Worm (Caenorhabditis elegans) whole organism, L1 larva: ENCODE data around the gene epc-1.

Source experiments
- C04F5.9 ChIP-seq: sonication (generic microtip); optimal IDR thresholded peaks from 2 replicates; lab custom pipeline; 2016; ENCODE audit warnings: missing genetic modification characterization, missing compliant biosample characterization
- C16A3.4 ChIP-seq: fragments of 150-350 bp; optimal IDR thresholded peaks from 2 replicates; lab custom pipeline; 2014; ENCODE audit warnings: missing biosample characterization, missing genetic modification characterization
- C34B4.2 ChIP-seq: sonication (generic microtip); optimal IDR thresholded peaks from 2 replicates; lab custom pipeline; 2017; ENCODE audit warnings: mild to moderate bottlenecking, missing genetic modification characterization, missing compliant biosample characterization
- F16B12.6 ChIP-seq: fragments of 150-350 bp; optimal IDR thresholded peaks from 2 replicates; lab custom pipeline; 2014; ENCODE audit warnings: missing biosample characterization, missing genetic modification characterization
- Y116A8C.19 ChIP-seq: sonication (generic microtip); optimal IDR thresholded peaks from 2 replicates; lab custom pipeline; 2016; ENCODE audit warnings: missing compliant biosample characterization, missing genetic modification characterization, borderline replicate concordance
- aha-1 ChIP-seq: fragments of 150-350 bp; optimal IDR thresholded peaks from 2 replicates; lab custom pipeline; 2014; ENCODE audit warnings: missing biosample characterization, missing genetic modification characterization
- alr-1 ChIP-seq: fragments of 200-800 bp; sonication (Bioruptor generic); optimal IDR thresholded peaks from 2 replicates; lab custom pipeline; 2018; ENCODE audit warnings: borderline replicate concordance, mild to moderate bottlenecking, missing genetic modification characterization, missing compliant biosample characterization
- ama-1 ChIP-seq: fragments of 150-350 bp; optimal IDR thresholded peaks from 2 replicates; lab custom pipeline; 2014
- ceh-63 ChIP-seq: fragments of 200-800 bp; sonication (Bioruptor generic); optimal IDR thresholded peaks from 2 replicates; lab custom pipeline; 2018; ENCODE audit warnings: mild to moderate bottlenecking, missing genetic modification characterization, missing compliant biosample characterization
- ceh-8 ChIP-seq: fragments of 200-800 bp; sonication (Bioruptor generic); optimal IDR thresholded peaks from 2 replicates; lab custom pipeline; 2018; ENCODE audit warnings: mild to moderate bottlenecking, missing genetic modification characterization, moderate library complexity, missing compliant biosample characterization
- ceh-88 ChIP-seq: fragments of 200-800 bp; sonication (Bioruptor generic); IDR thresholded peaks from 2 replicates; pipeline ENCODE4 v1.3.6; 2022; ENCODE audit warnings: missing genetic modification characterization, missing compliant biosample characterization
- ceh-90 ChIP-seq: sonication (generic microtip); optimal IDR thresholded peaks from 2 replicates; lab custom pipeline; 2016; ENCODE audit warnings: missing genetic modification characterization, missing compliant biosample characterization
- ces-1 ChIP-seq: fragments of 150-350 bp; optimal IDR thresholded peaks from 2 replicates; lab custom pipeline; 2014; ENCODE audit warnings: missing biosample characterization, missing genetic modification reagents, missing genetic modification characterization
- dpl-1 ChIP-seq, 3 experiments: fragments of 150-350 bp in 2 of 3; sonication (generic microtip) in 1 of 3; optimal IDR thresholded peaks; 2 replicates each; lab custom pipeline; 2014 to 2017; ENCODE audit warnings: missing biosample characterization in 3 of 3, missing genetic modification characterization in 3 of 3, missing genetic modification reagents in 3 of 3
- dsc-1 ChIP-seq: sonication (generic microtip); optimal IDR thresholded peaks from 2 replicates; lab custom pipeline; 2016; ENCODE audit warnings: mild to moderate bottlenecking, missing genetic modification characterization, missing compliant biosample characterization
- efl-1 ChIP-seq, 4 experiments: fragments of 150-350 bp; optimal IDR thresholded peaks in 3 of 4; peaks in 1 of 4; 1 replicate in 1 of 4; 2 replicates in 3 of 4; lab custom pipeline; 2014; ENCODE audit warnings: missing biosample characterization in 2 of 4, missing genetic modification characterization in 2 of 4, missing genetic modification reagents in 2 of 4
- egl-13 ChIP-seq: sonication (generic microtip); optimal IDR thresholded peaks from 2 replicates; lab custom pipeline; 2016; ENCODE audit warnings: missing genotype, missing genetic modification reagents, missing genetic modification characterization, missing compliant biosample characterization
- elt-3 ChIP-seq, 6 experiments: fragments of 150-350 bp in 1 of 6; sonication (generic microtip); optimal IDR thresholded peaks; 2 replicates each; lab custom pipeline; 2017 to 2018; ENCODE audit warnings: missing biosample characterization in 6 of 6, missing genetic modification characterization in 6 of 6, inconsistent platforms in 1 of 6
- fkh-10 ChIP-seq: sonication (generic microtip); optimal IDR thresholded peaks from 2 replicates; lab custom pipeline; 2017; ENCODE audit warnings: missing biosample characterization, missing genetic modification reagents, missing genetic modification characterization
- fkh-4 ChIP-seq: sonication (generic microtip); optimal IDR thresholded peaks from 2 replicates; lab custom pipeline; 2016; ENCODE audit warnings: missing compliant biosample characterization, missing genetic modification characterization, borderline replicate concordance
- grh-1 ChIP-seq: fragments of 200-800 bp; sonication (Bioruptor generic); IDR thresholded peaks from 2 replicates; pipeline ENCODE4 v1.3.6; 2022; ENCODE audit warnings: missing genetic modification reagents, missing genetic modification characterization, missing compliant biosample characterization
- irx-1 ChIP-seq: sonication (generic microtip); optimal IDR thresholded peaks from 2 replicates; lab custom pipeline; 2016; ENCODE audit warnings: missing genetic modification characterization, missing compliant biosample characterization
- isw-1 ChIP-seq: fragments of 200-800 bp; sonication (Bioruptor generic); IDR thresholded peaks from 2 replicates; pipeline ENCODE4 v1.3.6; 2022; ENCODE audit warnings: missing genetic modification characterization, missing compliant biosample characterization
- lin-14 ChIP-seq: fragments of 200-800 bp; sonication (Bioruptor generic); optimal IDR thresholded peaks from 2 replicates; lab custom pipeline; 2018; ENCODE audit warnings: mild to moderate bottlenecking, missing genetic modification characterization, moderate library complexity, missing compliant biosample characterization
- lin-15B ChIP-seq: fragments of 150-350 bp; sonication (generic microtip); optimal IDR thresholded peaks from 3 replicates; lab custom pipeline; 2014; ENCODE audit warnings: missing biosample characterization, missing genetic modification characterization
- lin-35 ChIP-seq, 2 experiments: fragments of 150-350 bp; optimal IDR thresholded peaks; 2 replicates each; lab custom pipeline; 2014; ENCODE audit warnings: missing biosample characterization in 2 of 2, missing genetic modification characterization in 2 of 2, missing genetic modification reagents in 2 of 2
- lsy-2 ChIP-seq, 2 experiments: fragments of 150-350 bp; optimal IDR thresholded peaks; 2 replicates each; lab custom pipeline; 2014; ENCODE audit warnings: missing biosample characterization in 2 of 2, missing genetic modification characterization in 2 of 2
- mab-9 ChIP-seq: fragments of 200-800 bp; sonication (Bioruptor generic); IDR thresholded peaks from 2 replicates; pipeline ENCODE4 v1.3.6; 2022; ENCODE audit warnings: missing genetic modification reagents, missing genetic modification characterization, missing compliant biosample characterization
- mdl-1 ChIP-seq, 2 experiments: fragments of 150-350 bp; optimal IDR thresholded peaks; 2 replicates each; lab custom pipeline; 2014 to 2017; ENCODE audit warnings: missing biosample characterization in 2 of 2, missing genetic modification characterization in 2 of 2, inconsistent platforms in 1 of 2
- mep-1 ChIP-seq: fragments of 150-350 bp; optimal IDR thresholded peaks from 2 replicates; lab custom pipeline; 2014; ENCODE audit warnings: missing biosample characterization, missing genetic modification characterization
- nhr-11 ChIP-seq: fragments of 150-350 bp; optimal IDR thresholded peaks from 2 replicates; lab custom pipeline; 2014; ENCODE audit warnings: missing biosample characterization, missing genetic modification characterization
- nhr-20 ChIP-seq: sonication (generic microtip); optimal IDR thresholded peaks from 2 replicates; lab custom pipeline; 2016; ENCODE audit warnings: mild to moderate bottlenecking, missing genetic modification characterization, missing compliant biosample characterization
- nhr-237 ChIP-seq: fragments of 150-350 bp; optimal IDR thresholded peaks from 2 replicates; lab custom pipeline; 2014; ENCODE audit warnings: missing biosample characterization, missing genetic modification characterization
- nhr-71 ChIP-seq: sonication (generic microtip); optimal IDR thresholded peaks from 2 replicates; lab custom pipeline; 2016; ENCODE audit warnings: mild to moderate bottlenecking, missing genetic modification characterization, moderate library complexity, missing compliant biosample characterization
- nhr-76 ChIP-seq: sonication (generic microtip); optimal IDR thresholded peaks from 2 replicates; lab custom pipeline; 2017; ENCODE audit warnings: missing biosample characterization, missing genetic modification characterization
- nhr-77 ChIP-seq: fragments of 150-350 bp; optimal IDR thresholded peaks from 2 replicates; lab custom pipeline; 2014; ENCODE audit warnings: missing biosample characterization, missing genetic modification characterization
- nhr-84 ChIP-seq: sonication (generic microtip); optimal IDR thresholded peaks from 2 replicates; lab custom pipeline; 2017; ENCODE audit warnings: missing biosample characterization, missing genetic modification characterization
- nhr-85 ChIP-seq: sonication (generic microtip); peaks from one replicate; lab custom pipeline; 2016; ENCODE audit warnings: missing genetic modification characterization, inconsistent platforms, missing compliant biosample characterization
- pax-3 ChIP-seq: fragments of 200-800 bp; sonication (Bioruptor generic); optimal IDR thresholded peaks from 2 replicates; lab custom pipeline; 2018; ENCODE audit warnings: mild to moderate bottlenecking, missing genetic modification characterization, moderate library complexity, missing compliant biosample characterization
- pqm-1 ChIP-seq: sonication (generic microtip); optimal IDR thresholded peaks from 3 replicates; lab custom pipeline; 2017; ENCODE audit warnings: missing biosample characterization, missing genetic modification characterization
- rnt-1 ChIP-seq: sonication (generic microtip); optimal IDR thresholded peaks from 2 replicates; lab custom pipeline; 2016; ENCODE audit warnings: mild to moderate bottlenecking, missing genetic modification characterization, moderate library complexity, missing compliant biosample characterization
- sptf-1 ChIP-seq: fragments of 150-350 bp; optimal IDR thresholded peaks from 2 replicates; lab custom pipeline; 2014; ENCODE audit warnings: missing biosample characterization, missing genetic modification characterization
- sup-37 ChIP-seq: fragments of 200-800 bp; sonication (Bioruptor generic); optimal IDR thresholded peaks from 2 replicates; lab custom pipeline; 2018; ENCODE audit warnings: mild to moderate bottlenecking, missing genetic modification characterization, missing compliant biosample characterization
- tlp-1 ChIP-seq: fragments of 150-350 bp; optimal IDR thresholded peaks from 2 replicates; lab custom pipeline; 2014; ENCODE audit warnings: missing biosample characterization, missing genetic modification characterization
- unc-30 ChIP-seq: sonication (generic microtip); optimal IDR thresholded peaks from 2 replicates; lab custom pipeline; 2017; ENCODE audit warnings: missing biosample characterization, missing genetic modification characterization
- unc-98 ChIP-seq: fragments of 200-800 bp; sonication (Bioruptor generic); IDR thresholded peaks from 2 replicates; pipeline ENCODE4 v1.3.6; 2022; ENCODE audit warnings: missing genetic modification characterization, missing compliant biosample characterization
- xbp-1 ChIP-seq: sonication (generic microtip); optimal IDR thresholded peaks from 2 replicates; lab custom pipeline; 2016; ENCODE audit warnings: missing genetic modification characterization, missing compliant biosample characterization
- zag-1 ChIP-seq: fragments of 150-350 bp; optimal IDR thresholded peaks from 2 replicates; lab custom pipeline; 2014; ENCODE audit warnings: missing biosample characterization, missing genetic modification characterization

Gene epc-1

DNA sequence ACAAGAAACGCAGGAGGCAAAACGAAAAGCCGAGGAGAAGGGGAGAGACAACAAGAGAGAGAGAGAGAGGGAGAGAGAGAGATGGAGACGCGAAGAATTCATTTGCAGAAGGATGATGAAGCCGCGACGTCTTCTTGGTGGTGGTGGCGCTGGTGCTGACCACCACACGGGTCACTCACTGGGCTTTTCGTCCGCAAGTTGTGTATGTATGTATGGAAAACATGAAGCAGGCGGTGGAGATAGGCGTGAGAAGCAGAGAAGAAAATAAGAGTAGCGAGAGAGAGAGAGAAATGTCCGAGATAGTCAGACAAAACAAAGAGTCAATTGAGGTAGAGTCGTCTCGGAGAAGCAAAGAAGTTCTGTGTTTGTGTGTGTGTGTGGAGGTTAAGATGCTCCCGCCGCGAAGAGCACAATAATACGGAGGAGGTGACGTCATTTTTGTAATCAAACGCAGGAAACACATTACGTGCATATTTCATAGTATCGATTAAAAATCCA lies 50.2 kb downstream of the epc-1 start (continued):
- no peak for TF ChIP-seq nhr-84 (tag; lab: Kevin White, UChicago)
- no peak for TF ChIP-seq pqm-1
- TF ChIP-seq mep-1 (tag; lab: Kevin White, UChicago): no peak
- TF ChIP-seq ceh-88 (GFP tag; lab: Robert Waterston, UW): no peak
- TF ChIP-seq elt-3 (tag; optimal IDR thresholded peaks at IDR 0.05; lab: Kevin White, UChicago): no peak
- peak; percentile 67 for TF ChIP-seq fkh-10 (GFP tag; lab: Kevin White, UChicago)
- TF ChIP-seq aha-1 (tag; lab: Kevin White, UChicago): no peak
- TF ChIP-seq grh-1 (GFP tag; lab: Robert Waterston, UW): no peak
- peak; percentile 62 for TF ChIP-seq nhr-20 (tag; lab: Kevin White, UChicago)
- no peak for TF ChIP-seq fkh-4 (tag; lab: Kevin White, UChicago)
- peak; percentile 60 to 70 for TF ChIP-seq efl-1 (optimal IDR thresholded peaks at IDR 0.05; lab: Kevin White, UChicago)
- peak; percentile 7 to 91 for TF ChIP-seq efl-1 (GFP tag; optimal IDR thresholded peaks at IDR 0.05 in 1 of 2; lab: Kevin White, UChicago)
- peak; percentile 46; the same call in 1 of the 2 replicates for TF ChIP-seq mab-9
- TF ChIP-seq dsc-1 (tag; lab: Kevin White, UChicago): peak; percentile 65
- peak; percentile 36 for TF ChIP-seq isw-1 (GFP tag; lab: Robert Waterston, UW)
- no peak for TF ChIP-seq ama-1 (lab: Kevin White, UChicago)
- peak; percentile 54 for TF ChIP-seq pax-3
- TF ChIP-seq nhr-77 (tag; lab: Kevin White, UChicago): peak; percentile 34
- peak; percentile 10 for TF ChIP-seq nhr-85 (tag; lab: Kevin White, UChicago)
- TF ChIP-seq C34B4.2 (tag; lab: Kevin White, UChicago): no peak
- peak; percentile 53 for TF ChIP-seq xbp-1 (tag; lab: Kevin White, UChicago)
- TF ChIP-seq ces-1: no peak
- no peak for TF ChIP-seq zag-1 (tag; lab: Kevin White, UChicago)
- no peak for TF ChIP-seq unc-98 (GFP tag; lab: Robert Waterston, UW)
- TF ChIP-seq sup-37 (GFP tag; lab: Kevin White, UChicago): no peak
- peak; percentile 7 for TF ChIP-seq ceh-8 (GFP tag; lab: Kevin White, UChicago)
- peak; percentile 53 for TF ChIP-seq rnt-1 (tag; lab: Kevin White, UChicago)
- TF ChIP-seq unc-30: no peak
- no peak for TF ChIP-seq sptf-1 (tag; lab: Kevin White, UChicago)
- TF ChIP-seq alr-1 (tag; lab: Kevin White, UChicago): no peak
- TF ChIP-seq nhr-76 (tag; lab: Kevin White, UChicago): no peak
- peak; percentile 80 for TF ChIP-seq ceh-63
- peak; percentile 87 for TF ChIP-seq egl-13 (tag; lab: Kevin White, UChicago)
- TF ChIP-seq F16B12.6 (tag; lab: Kevin White, UChicago): peak; percentile 10
- TF ChIP-seq C16A3.4 (tag; lab: Kevin White, UChicago): peak; percentile 11
- TF ChIP-seq nhr-11: no peak
- TF ChIP-seq lin-14: peak; percentile 95
- peak; percentile 40 to 75 for TF ChIP-seq lsy-2 (tag; optimal IDR thresholded peaks at IDR 0.05; lab: Kevin White, UChicago)
- no peak for TF ChIP-seq tlp-1 (tag; lab: Kevin White, UChicago)
- peak; percentile 67 for TF ChIP-seq irx-1 (tag; lab: Kevin White, UChicago)
- peak in 1 of 3 experiments; percentile 28 for TF ChIP-seq dpl-1 (GFP tag; optimal IDR thresholded peaks at IDR 0.05; lab: Kevin White, UChicago)
- TF ChIP-seq C04F5.9: no peak
- TF ChIP-seq lin-35 (GFP tag; optimal IDR thresholded peaks at IDR 0.05; lab: Kevin White, UChicago): peak; percentile 30 to 66
- TF ChIP-seq nhr-71 (tag; lab: Kevin White, UChicago): peak; percentile 88
- TF ChIP-seq lin-15B (tag; lab: Kevin White, UChicago): no peak
- no peak for TF ChIP-seq ceh-90 (tag; lab: Kevin White, UChicago)
- no peak for TF ChIP-seq nhr-237 (tag; lab: Kevin White, UChicago)
- no peak for TF ChIP-seq Y116A8C.19
- peak in 1 of 2 experiments; percentile 48 for TF ChIP-seq mdl-1 (tag; optimal IDR thresholded peaks at IDR 0.05; lab: Kevin White, UChicago)
- TF ChIP-seq, all 84 proteins: peak for 38
